Worm (Caenorhabditis elegans) whole organism, late embryonic: ENCODE measurements around the gene T07D4.5.
A peak's percentile ranks its signal among the peaks of the same experiment; 100 is the strongest.

ENCODE experiments used
- C08G9.2 ChIP-seq: sonication (generic microtip); optimal IDR thresholded peaks from 2 replicates; lab custom pipeline; 2016; ENCODE audit warnings: mild to moderate bottlenecking, missing genetic modification characterization, moderate library complexity, missing compliant biosample characterization
- K09A11.1 ChIP-seq: sonication (generic microtip); optimal IDR thresholded peaks from 2 replicates; lab custom pipeline; 2017; ENCODE audit warnings: antibody characterized with exemption, mild to moderate bottlenecking, missing genetic modification characterization, missing compliant biosample characterization; ENCODE audit not compliant: insufficient read depth
- T23F11.4 ChIP-seq: fragments of 200-800 bp; sonication (Bioruptor generic); optimal IDR thresholded peaks from 2 replicates; lab custom pipeline; 2018; ENCODE audit warnings: mild to moderate bottlenecking, missing genetic modification characterization, missing compliant biosample characterization
- ama-1 ChIP-seq: fragments of 150-350 bp; optimal IDR thresholded peaks from 2 replicates; lab custom pipeline; 2014
- ceh-19 ChIP-seq: fragments of 200-800 bp; sonication (Bioruptor generic); optimal IDR thresholded peaks from 2 replicates; lab custom pipeline; 2018; ENCODE audit warnings: mild to moderate bottlenecking, missing genetic modification characterization, missing compliant biosample characterization
- ceh-22 ChIP-seq: sonication (generic microtip); optimal IDR thresholded peaks from 2 replicates; lab custom pipeline; 2017; ENCODE audit warnings: missing biosample characterization, missing genetic modification characterization
- ceh-24 ChIP-seq: sonication (generic microtip); optimal IDR thresholded peaks from 2 replicates; lab custom pipeline; 2016; ENCODE audit warnings: mild to moderate bottlenecking, missing genetic modification characterization, missing compliant biosample characterization
- ceh-31 ChIP-seq: sonication (generic microtip); optimal IDR thresholded peaks from 2 replicates; lab custom pipeline; 2016; ENCODE audit warnings: missing genetic modification characterization, missing compliant biosample characterization
- ceh-34 ChIP-seq: sonication (generic microtip); optimal IDR thresholded peaks from 2 replicates; lab custom pipeline; 2016; ENCODE audit warnings: mild to moderate bottlenecking, missing genetic modification characterization, missing compliant biosample characterization
- ceh-45 ChIP-seq: fragments of 200-800 bp; sonication (Bioruptor generic); IDR thresholded peaks from 2 replicates; pipeline ENCODE4 v1.3.6; 2022; ENCODE audit warnings: missing genetic modification reagents, missing genetic modification characterization, missing compliant biosample characterization
- ceh-6 ChIP-seq: fragments of 200-800 bp; sonication (Bioruptor generic); optimal IDR thresholded peaks from 2 replicates; lab custom pipeline; 2018; ENCODE audit warnings: mild to moderate bottlenecking, missing genetic modification characterization, missing compliant biosample characterization
- dve-1 ChIP-seq: sonication (generic microtip); optimal IDR thresholded peaks from 2 replicates; lab custom pipeline; 2017; ENCODE audit warnings: antibody characterized with exemption, mild to moderate bottlenecking, missing genetic modification characterization, missing compliant biosample characterization
- fax-1 ChIP-seq: sonication (generic microtip); optimal IDR thresholded peaks from 2 replicates; lab custom pipeline; 2016; ENCODE audit warnings: missing genotype, missing genetic modification characterization, missing compliant biosample characterization
- fkh-10 ChIP-seq: fragments of 150-350 bp; optimal IDR thresholded peaks from 2 replicates; lab custom pipeline; 2014; ENCODE audit warnings: missing biosample characterization, missing genetic modification reagents, missing genetic modification characterization
- fkh-6 ChIP-seq: sonication (generic microtip); optimal IDR thresholded peaks from 2 replicates; lab custom pipeline; 2016; ENCODE audit warnings: missing genetic modification characterization, missing compliant biosample characterization
- gmeb-2 ChIP-seq: sonication (generic microtip); optimal IDR thresholded peaks from 2 replicates; lab custom pipeline; 2016; ENCODE audit warnings: missing genetic modification characterization, inconsistent platforms, missing compliant biosample characterization
- hlh-13 ChIP-seq: fragments of 200-800 bp; sonication (Bioruptor generic); optimal IDR thresholded peaks from 2 replicates; lab custom pipeline; 2018; ENCODE audit warnings: mild to moderate bottlenecking, missing genetic modification characterization, missing compliant biosample characterization
- nhr-11 ChIP-seq: fragments of 150-350 bp; optimal IDR thresholded peaks from 2 replicates; lab custom pipeline; 2014; ENCODE audit warnings: missing biosample characterization, missing genetic modification characterization
- nhr-232 ChIP-seq: sonication (generic microtip); optimal IDR thresholded peaks from 2 replicates; lab custom pipeline; 2016; ENCODE audit warnings: missing genetic modification characterization, missing compliant biosample characterization
- odd-2 ChIP-seq: sonication (generic microtip); optimal IDR thresholded peaks from 2 replicates; lab custom pipeline; 2017; ENCODE audit warnings: antibody characterized with exemption, mild to moderate bottlenecking, missing genetic modification characterization, missing compliant biosample characterization
- pag-3 ChIP-seq: sonication (generic microtip); optimal IDR thresholded peaks from 2 replicates; lab custom pipeline; 2016; ENCODE audit warnings: missing compliant biosample characterization, missing genetic modification characterization, borderline replicate concordance
- pat-9 ChIP-seq: fragments of 200-800 bp; sonication (Bioruptor generic); optimal IDR thresholded peaks from 2 replicates; lab custom pipeline; 2018; ENCODE audit warnings: mild to moderate bottlenecking, missing genetic modification characterization, moderate library complexity, missing compliant biosample characterization
- pha-4 ChIP-seq: fragments of 150-350 bp; optimal IDR thresholded peaks from 2 replicates; lab custom pipeline; 2018; ENCODE audit warnings: missing biosample characterization, missing genetic modification reagents, missing genetic modification characterization
- ref-2 ChIP-seq: sonication (generic microtip); optimal IDR thresholded peaks from 2 replicates; lab custom pipeline; 2016; ENCODE audit warnings: missing genetic modification characterization, missing compliant biosample characterization
- rnt-1 ChIP-seq: sonication (generic microtip); optimal IDR thresholded peaks from 2 replicates; lab custom pipeline; 2016; ENCODE audit warnings: missing genetic modification characterization, missing compliant biosample characterization
- sdc-2 ChIP-seq: sonication (generic microtip); optimal IDR thresholded peaks from 2 replicates; lab custom pipeline; 2016; ENCODE audit warnings: missing genotype, missing genetic modification characterization, missing compliant biosample characterization
- sox-2 ChIP-seq: fragments of 200-800 bp; sonication (Bioruptor generic); IDR thresholded peaks from 2 replicates; pipeline ENCODE4 v1.3.6; 2022; ENCODE audit warnings: missing genetic modification reagents, missing genetic modification characterization, missing compliant biosample characterization
- sox-4 ChIP-seq: sonication (generic microtip); optimal IDR thresholded peaks from 2 replicates; lab custom pipeline; 2017; ENCODE audit warnings: mild to moderate bottlenecking, missing genetic modification characterization, inconsistent platforms, missing compliant biosample characterization
- tbx-2 ChIP-seq: sonication (generic microtip); optimal IDR thresholded peaks from 2 replicates; lab custom pipeline; 2016; ENCODE audit warnings: missing genetic modification characterization, missing compliant biosample characterization
- tbx-7 ChIP-seq: sonication (generic microtip); optimal IDR thresholded peaks from 2 replicates; lab custom pipeline; 2016; ENCODE audit warnings: missing genotype, missing genetic modification characterization, missing compliant biosample characterization
- unc-42 ChIP-seq: sonication (generic microtip); optimal IDR thresholded peaks from 2 replicates; lab custom pipeline; 2016; ENCODE audit warnings: missing genotype, missing genetic modification characterization, missing compliant biosample characterization
- unc-55 ChIP-seq: sonication (generic microtip); optimal IDR thresholded peaks from 2 replicates; lab custom pipeline; 2017; ENCODE audit warnings: missing biosample characterization, missing genetic modification reagents, missing genetic modification characterization
- zip-5 ChIP-seq: sonication (generic microtip); optimal IDR thresholded peaks from 2 replicates; lab custom pipeline; 2016; ENCODE audit warnings: missing genetic modification characterization, missing compliant biosample characterization

Gene T07D4.5

DNA sequence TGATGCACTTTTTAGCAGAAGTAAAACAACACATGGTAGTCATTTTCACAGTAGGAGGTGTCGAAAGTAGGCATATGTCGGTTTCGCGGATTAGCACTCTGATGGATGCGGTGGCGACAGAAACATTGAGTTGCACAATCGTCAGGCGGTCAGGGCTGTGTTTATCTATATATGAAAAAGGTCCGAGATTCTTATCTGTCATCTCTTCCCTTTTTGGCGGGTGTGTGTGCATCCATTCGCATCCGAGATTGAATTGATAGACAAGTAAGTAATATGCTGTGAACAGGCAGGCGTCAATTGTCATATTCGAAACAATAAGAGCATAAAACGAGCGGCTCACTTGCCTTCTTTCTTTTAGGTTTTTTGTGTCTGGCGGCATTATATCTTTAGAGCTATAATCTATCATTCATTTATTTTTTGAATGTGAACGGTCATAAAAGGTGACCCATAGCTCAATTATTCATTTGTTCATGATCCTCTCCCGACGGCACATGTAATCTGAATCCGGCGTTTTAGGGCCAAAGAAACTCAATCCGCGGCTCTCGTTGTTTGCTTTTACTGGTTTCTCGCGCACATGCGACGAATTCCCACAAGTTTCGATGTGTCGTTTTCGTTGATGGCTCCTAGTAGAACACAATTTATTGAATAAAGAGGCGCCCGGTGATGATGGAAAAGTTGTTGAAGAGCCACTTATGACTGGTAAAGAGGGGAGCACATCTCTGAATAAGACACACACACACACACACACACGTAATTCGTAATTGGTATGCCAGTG, 14.6 kb upstream of the T07D4.5 start:
- TF ChIP-seq ceh-22 (tag; lab: Kevin White, UChicago) (no peak), ceh-19 (GFP tag; lab: Kevin White, UChicago) (peak; percentile 52), unc-55 (peak; percentile 6), tbx-2 (tag; lab: Kevin White, UChicago) (peak; percentile 15), zip-5 (tag; lab: Kevin White, UChicago) (no peak), gmeb-2 (tag; lab: Kevin White, UChicago) (no peak), fkh-6 (tag; lab: Kevin White, UChicago) (no peak), pag-3 (tag; lab: Kevin White, UChicago) (no peak), unc-42 (tag; lab: Kevin White, UChicago) (peak; percentile 29), ceh-34 (peak; percentile 52)

DNA sequence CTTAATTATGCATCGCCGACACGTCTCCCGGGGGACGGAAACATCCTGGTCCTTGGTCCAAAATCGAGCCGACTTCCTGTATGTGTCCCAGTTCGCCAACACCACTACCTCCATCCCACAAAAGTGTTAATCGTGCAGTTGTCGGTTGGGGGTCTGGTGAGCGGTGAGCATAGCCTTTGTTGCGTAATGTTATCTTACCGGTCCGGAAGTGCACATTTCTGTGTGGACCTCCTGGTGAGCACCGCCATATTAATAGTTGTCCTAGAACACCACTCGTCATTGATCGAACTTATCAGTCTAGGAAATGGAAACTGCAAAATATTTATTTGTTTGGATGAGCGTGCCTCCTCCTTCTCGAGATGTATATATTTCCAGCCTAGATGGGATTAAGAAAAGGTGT, 13.1 kb upstream of the T07D4.5 start:
- TF ChIP-seq hlh-13 (no peak), ref-2 (tag; lab: Kevin White, UChicago) (peak; percentile 57), pag-3 (tag; lab: Kevin White, UChicago) (no peak), unc-42 (tag; lab: Kevin White, UChicago) (peak; percentile 0)

DNA sequence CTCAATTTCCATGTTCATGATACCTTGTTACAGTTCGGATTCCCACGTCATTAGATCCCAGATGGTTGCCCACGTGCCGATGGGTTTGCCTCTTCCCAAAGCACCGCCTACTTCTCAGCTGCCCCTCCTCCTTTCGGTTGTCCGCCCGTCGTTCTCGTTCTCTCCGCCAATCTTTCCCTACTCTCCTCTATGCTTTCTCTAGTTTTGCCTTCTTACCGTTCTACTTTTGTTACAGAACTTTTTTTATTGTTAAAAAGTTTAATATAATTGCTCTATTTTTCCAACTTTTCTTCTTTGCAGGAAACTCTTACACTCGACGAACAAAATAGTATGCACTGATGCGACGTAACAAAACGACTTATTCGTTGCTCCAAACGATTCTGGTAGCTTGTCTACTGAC, 12.4 kb upstream of the T07D4.5 start, which contains the start of gene lat-1:
Gene lat-1, plus strand, starts transcription at position 301 of the 400 bp plus-strand sequence.
- TF ChIP-seq sox-2 (GFP tag; lab: Robert Waterston, UW) = no peak
- TF ChIP-seq gmeb-2 (tag; lab: Kevin White, UChicago) = no peak
- TF ChIP-seq ceh-34 = peak; percentile 2
- no peak for TF ChIP-seq K09A11.1 (tag; lab: Kevin White, UChicago)
- no peak for TF ChIP-seq nhr-11

DNA sequence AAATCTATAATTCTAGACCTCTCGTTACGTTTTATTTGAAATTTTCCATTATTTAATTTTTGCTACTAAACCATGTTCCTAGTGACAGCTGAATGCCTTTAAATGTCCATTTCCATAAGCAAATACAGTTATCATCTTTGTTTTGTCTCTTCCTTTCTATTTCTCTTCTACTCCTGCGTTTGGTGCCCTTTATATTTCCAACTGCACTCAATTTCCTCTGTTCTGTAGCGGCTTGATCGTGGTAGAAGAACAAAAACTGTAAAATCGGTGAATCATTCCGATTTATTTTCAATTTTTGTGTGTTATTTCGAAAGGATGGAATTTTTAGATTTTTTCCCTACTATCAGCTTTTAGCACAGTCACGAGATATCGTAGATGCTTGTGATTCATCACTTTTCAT, 11.8 kb upstream of the T07D4.5 start:
- no peak for TF ChIP-seq T23F11.4 (GFP tag; lab: Kevin White, UChicago)
- no peak for TF ChIP-seq ceh-45
- TF ChIP-seq fkh-10 = no peak
- no peak for TF ChIP-seq ama-1 (lab: Kevin White, UChicago)
- TF ChIP-seq sox-4 (tag; lab: Kevin White, UChicago) = no peak
- no peak for TF ChIP-seq zip-5 (tag; lab: Kevin White, UChicago)
- no peak for TF ChIP-seq pat-9 (tag; lab: Kevin White, UChicago)
- no peak for TF ChIP-seq unc-55
- no peak for TF ChIP-seq pag-3 (tag; lab: Kevin White, UChicago)
- no peak for TF ChIP-seq gmeb-2 (tag; lab: Kevin White, UChicago)
- no peak for TF ChIP-seq tbx-2 (tag; lab: Kevin White, UChicago)
- no peak for TF ChIP-seq ceh-6 (GFP tag; lab: Kevin White, UChicago)
- no peak for TF ChIP-seq odd-2 (tag; lab: Kevin White, UChicago)
- no peak for TF ChIP-seq pha-4 (tag; lab: Kevin White, UChicago)
- TF ChIP-seq sdc-2 (tag; lab: Kevin White, UChicago) = no peak
- no peak for TF ChIP-seq ceh-31 (tag; lab: Kevin White, UChicago)
- TF ChIP-seq, all 69 proteins: peak for 0

DNA sequence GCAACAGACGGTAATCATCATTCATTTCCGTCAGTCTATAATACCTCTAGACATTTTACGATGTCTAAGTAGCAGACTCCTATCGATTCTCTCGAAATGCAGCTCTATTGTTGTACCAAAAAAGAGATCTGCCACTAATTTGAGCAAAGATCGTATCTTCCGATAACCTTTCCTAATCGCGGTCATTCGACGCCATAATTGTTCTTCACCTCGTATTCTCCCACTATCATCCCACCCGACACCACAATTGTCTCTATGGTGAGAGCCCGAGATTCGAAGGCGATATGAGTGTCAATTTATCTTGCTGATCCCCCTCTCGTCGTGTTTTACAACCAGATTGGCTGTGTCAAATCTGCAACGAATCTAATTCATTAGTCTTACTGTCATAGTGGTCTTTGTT, 11.3 kb upstream of the T07D4.5 start:
- no peak for TF ChIP-seq nhr-232 (tag; lab: Kevin White, UChicago)
- TF ChIP-seq ref-2 (tag; lab: Kevin White, UChicago) = no peak
- TF ChIP-seq fax-1 (tag; lab: Kevin White, UChicago) = no peak
- TF ChIP-seq rnt-1 (tag; lab: Kevin White, UChicago) = no peak
- no peak for TF ChIP-seq ceh-24 (tag; lab: Kevin White, UChicago)
- no peak for TF ChIP-seq dve-1 (tag; lab: Kevin White, UChicago)
- no peak for TF ChIP-seq ceh-31 (tag; lab: Kevin White, UChicago)
- TF ChIP-seq ceh-22 (tag; lab: Kevin White, UChicago) = no peak
- TF ChIP-seq tbx-7 (tag; lab: Kevin White, UChicago) = no peak
- no peak for TF ChIP-seq C08G9.2
- no peak for TF ChIP-seq ama-1 (lab: Kevin White, UChicago)
